Worm (Caenorhabditis elegans) whole organism, L2 larva: ENCODE measurements around the gene T06E8.2.

Experiments
- C34F6.9 ChIP-seq: fragments of 150-350 bp; optimal IDR thresholded peaks from 2 replicates; lab custom pipeline; 2014; ENCODE audit warnings: missing biosample characterization, missing genetic modification characterization
- Y55F3AM.14 ChIP-seq: fragments of 200-800 bp; sonication (Bioruptor generic); optimal IDR thresholded peaks from 2 replicates; lab custom pipeline; 2018; ENCODE audit warnings: mild to moderate bottlenecking, missing genetic modification characterization, missing compliant biosample characterization
- ZK546.5 ChIP-seq: sonication (generic microtip); optimal IDR thresholded peaks from 2 replicates; lab custom pipeline; 2017; ENCODE audit warnings: missing biosample characterization, missing genetic modification characterization
- aly-2 ChIP-seq: fragments of 150-350 bp; optimal IDR thresholded peaks from 2 replicates; lab custom pipeline; 2014; ENCODE audit warnings: missing biosample characterization, missing genetic modification characterization
- ama-1 ChIP-seq: fragments of 150-350 bp; optimal IDR thresholded peaks from 2 replicates; lab custom pipeline; 2018; ENCODE audit warnings: inconsistent platforms
- blmp-1 ChIP-seq: sonication (generic microtip); optimal IDR thresholded peaks from 2 replicates; lab custom pipeline; 2017; ENCODE audit warnings: missing genetic modification characterization, mild to moderate bottlenecking, missing compliant biosample characterization, antibody characterized with exemption, moderate library complexity; ENCODE audit not compliant: insufficient read depth
- ceh-16 ChIP-seq: fragments of 150-350 bp; optimal IDR thresholded peaks from 2 replicates; lab custom pipeline; 2014; ENCODE audit warnings: missing biosample characterization, missing genetic modification characterization
- egl-27 ChIP-seq: sonication (generic microtip); optimal IDR thresholded peaks from 3 replicates; lab custom pipeline; 2017; ENCODE audit warnings: missing biosample characterization, missing genetic modification reagents, missing genetic modification characterization
- elt-1 ChIP-seq: fragments of 150-350 bp; optimal IDR thresholded peaks from 2 replicates; lab custom pipeline; 2014; ENCODE audit warnings: missing biosample characterization, missing genetic modification characterization
- elt-3 ChIP-seq: sonication (generic microtip); optimal IDR thresholded peaks from 2 replicates; lab custom pipeline; 2017; ENCODE audit warnings: missing biosample characterization, missing genetic modification characterization
- fos-1 ChIP-seq: fragments of 150-350 bp; optimal IDR thresholded peaks from 2 replicates; lab custom pipeline; 2014; ENCODE audit warnings: missing biosample characterization, missing genetic modification characterization
- gmeb-1 ChIP-seq: fragments of 150-350 bp; optimal IDR thresholded peaks from 2 replicates; lab custom pipeline; 2014; ENCODE audit warnings: missing biosample characterization, missing genetic modification characterization
- lin-11 ChIP-seq: fragments of 150-350 bp; sonication (generic microtip); optimal IDR thresholded peaks from 2 replicates; lab custom pipeline; 2014; ENCODE audit warnings: missing biosample characterization, missing genetic modification characterization, inconsistent platforms, mixed read lengths
- lin-13 ChIP-seq: fragments of 150-350 bp; optimal IDR thresholded peaks from 2 replicates; lab custom pipeline; 2014; ENCODE audit warnings: missing biosample characterization, missing genetic modification reagents, missing genetic modification characterization
- lsy-2 ChIP-seq, 2 experiments: fragments of 150-350 bp in 1 of 2; sonication (generic microtip) in 1 of 2; optimal IDR thresholded peaks; 2 replicates each; lab custom pipeline; 2014 to 2017; ENCODE audit warnings: missing biosample characterization in 2 of 2, missing genetic modification characterization in 2 of 2
- nhr-129 ChIP-seq: fragments of 150-350 bp; optimal IDR thresholded peaks from 2 replicates; lab custom pipeline; 2014; ENCODE audit warnings: missing biosample characterization, missing genetic modification characterization
- nhr-21 ChIP-seq: fragments of 150-350 bp; optimal IDR thresholded peaks from 2 replicates; lab custom pipeline; 2014; ENCODE audit warnings: missing biosample characterization, missing genetic modification characterization
- nhr-23 ChIP-seq: fragments of 150-350 bp; optimal IDR thresholded peaks from 2 replicates; lab custom pipeline; 2014; ENCODE audit warnings: missing biosample characterization, missing genetic modification reagents, missing genetic modification characterization
- nhr-237 ChIP-seq: fragments of 150-350 bp; optimal IDR thresholded peaks from 2 replicates; lab custom pipeline; 2014; ENCODE audit warnings: missing biosample characterization, missing genetic modification characterization
- nhr-25 ChIP-seq: fragments of 150-350 bp; sonication (generic microtip); optimal IDR thresholded peaks from 3 replicates; lab custom pipeline; 2014; ENCODE audit warnings: missing biosample characterization, missing genetic modification characterization
- nhr-77 ChIP-seq: fragments of 150-350 bp; optimal IDR thresholded peaks from 2 replicates; lab custom pipeline; 2014; ENCODE audit warnings: missing biosample characterization, missing genetic modification characterization
- sem-4 ChIP-seq: fragments of 150-350 bp; optimal IDR thresholded peaks from 2 replicates; lab custom pipeline; 2014; ENCODE audit warnings: missing biosample characterization, missing genetic modification reagents, missing genetic modification characterization
- skn-1 ChIP-seq: sonication (generic microtip); optimal IDR thresholded peaks from 2 replicates; lab custom pipeline; 2017; ENCODE audit warnings: missing biosample characterization, missing genetic modification characterization
- sma-3 ChIP-seq: sonication (generic microtip); optimal IDR thresholded peaks from 2 replicates; lab custom pipeline; 2016; ENCODE audit warnings: missing genetic modification reagents, missing genetic modification characterization, missing compliant biosample characterization
- sma-9 ChIP-seq, 2 experiments: fragments of 150-350 bp in 1 of 2; sonication (generic microtip) in 1 of 2; optimal IDR thresholded peaks; 2 replicates each; lab custom pipeline; 2014 to 2016; ENCODE audit warnings: missing genetic modification characterization in 2 of 2, mild to moderate bottlenecking in 1 of 2, missing biosample characterization in 1 of 2, missing compliant biosample characterization in 1 of 2, missing genetic modification reagents in 1 of 2, moderate library complexity in 1 of 2
- snpc-4 ChIP-seq: fragments of 150-350 bp; optimal IDR thresholded peaks from 2 replicates; lab custom pipeline; 2014; ENCODE audit warnings: missing biosample characterization, missing genetic modification characterization
- unc-39 ChIP-seq: fragments of 150-350 bp; optimal IDR thresholded peaks from 2 replicates; lab custom pipeline; 2014; ENCODE audit warnings: missing biosample characterization, missing genetic modification characterization
- unc-55 ChIP-seq: fragments of 150-350 bp; sonication (generic microtip); optimal IDR thresholded peaks from 3 replicates; lab custom pipeline; 2014; ENCODE audit warnings: missing biosample characterization, missing genetic modification reagents, missing genetic modification characterization
- ztf-1 ChIP-seq: fragments of 200-800 bp; sonication (Bioruptor generic); conservative IDR thresholded peaks from 2 replicates; pipeline ENCODE4 v1.3.6; 2022; ENCODE audit warnings: missing genetic modification characterization, missing compliant biosample characterization
- ztf-11 ChIP-seq: sonication (generic microtip); optimal IDR thresholded peaks from 2 replicates; lab custom pipeline; 2017; ENCODE audit warnings: missing biosample characterization, missing genetic modification characterization
- ztf-4 ChIP-seq: fragments of 150-350 bp; optimal IDR thresholded peaks from 2 replicates; lab custom pipeline; 2014; ENCODE audit warnings: missing biosample characterization, missing genetic modification characterization

Gene T06E8.2

DNA sequence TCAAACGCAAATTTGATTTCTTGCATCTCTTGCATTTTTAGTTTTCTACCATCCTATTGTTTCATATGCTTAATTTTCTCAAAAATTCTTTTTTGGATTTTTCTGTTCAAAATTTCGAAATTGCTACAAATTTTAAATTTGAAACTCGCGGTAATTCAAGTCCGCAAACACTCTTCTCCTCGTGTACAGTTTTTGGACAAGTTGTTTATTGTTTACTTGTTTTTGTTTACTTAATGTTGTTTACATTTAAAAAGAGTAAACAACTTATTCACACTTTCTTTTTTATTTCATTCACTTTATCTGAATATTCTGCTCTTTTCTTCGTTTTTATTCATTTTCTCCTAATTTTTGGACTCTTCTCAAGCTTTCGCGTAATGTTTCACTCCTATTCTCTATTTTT lies 17.9 kb downstream of the T06E8.2 start:
- TF ChIP-seq C34F6.9 (tag; lab: Kevin White, UChicago) (no peak), nhr-237 (tag; lab: Kevin White, UChicago) (no peak), nhr-129 (no peak), nhr-21 (tag; lab: Kevin White, UChicago) (no peak), Y55F3AM.14 (GFP tag; lab: Kevin White, UChicago) (no peak), sem-4 (tag; lab: Kevin White, UChicago) (no peak), nhr-23 (tag; lab: Kevin White, UChicago) (no peak), ZK546.5 (tag; lab: Kevin White, UChicago) (no peak), gmeb-1 (no peak), ceh-16 (tag; lab: Kevin White, UChicago) (no peak), ztf-1 (GFP tag; lab: Robert Waterston, UW) (no peak), ama-1 (lab: Kevin White, UChicago) (no peak), ztf-11 (tag; lab: Kevin White, UChicago) (no peak), lin-13 (GFP tag; lab: Kevin White, UChicago) (no peak), nhr-25 (tag; lab: Kevin White, UChicago) (no peak), ztf-4 (tag; lab: Kevin White, UChicago) (no peak), skn-1 (tag; lab: Kevin White, UChicago) (no peak)

DNA sequence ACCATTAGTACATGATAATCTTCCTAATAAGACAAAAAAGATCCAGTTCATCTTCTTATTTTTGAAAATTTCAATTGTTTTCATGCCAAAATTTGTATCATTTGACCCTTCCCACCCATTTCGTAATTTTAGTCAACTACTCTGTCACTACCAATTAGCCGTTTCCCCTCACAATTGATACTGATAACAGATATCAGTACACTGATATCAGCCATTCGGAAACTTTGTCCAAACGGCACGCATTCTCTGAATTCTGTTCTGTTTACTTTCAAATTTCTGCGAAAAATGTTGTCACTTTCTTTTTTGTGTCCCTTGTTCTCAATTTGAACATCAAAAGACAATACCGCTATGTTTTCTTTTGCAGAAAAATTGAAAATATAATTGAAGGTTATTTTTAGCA lies 23.6 kb downstream of the T06E8.2 start:
- TF ChIP-seq nhr-237 (tag; lab: Kevin White, UChicago) = no peak
- no peak for TF ChIP-seq skn-1 (tag; lab: Kevin White, UChicago)
- peak; percentile 31 for TF ChIP-seq sma-9 (GFP tag; optimal IDR thresholded peaks at IDR 0.05; lab: Kevin White, UChicago)
- TF ChIP-seq sma-9 (tag; optimal IDR thresholded peaks at IDR 0.05; lab: Kevin White, UChicago) = no peak
- no peak for TF ChIP-seq ama-1 (lab: Kevin White, UChicago)
- no peak for TF ChIP-seq elt-1 (tag; lab: Kevin White, UChicago)
- no peak for TF ChIP-seq unc-39 (tag; lab: Kevin White, UChicago)
- TF ChIP-seq snpc-4 = no peak
- no peak for TF ChIP-seq nhr-25 (tag; lab: Kevin White, UChicago)
- TF ChIP-seq blmp-1 (tag; lab: Kevin White, UChicago) = peak; percentile 29
- no peak for TF ChIP-seq nhr-77 (tag; lab: Kevin White, UChicago)
- TF ChIP-seq gmeb-1 = no peak
- TF ChIP-seq ztf-11 (tag; lab: Kevin White, UChicago) = no peak
- TF ChIP-seq nhr-129 = peak; percentile 11
- no peak for TF ChIP-seq lin-11 (tag; lab: Kevin White, UChicago)
- peak; percentile 76 for TF ChIP-seq fos-1 (tag; lab: Kevin White, UChicago)
- TF ChIP-seq, all 48 proteins: peak for 4

DNA sequence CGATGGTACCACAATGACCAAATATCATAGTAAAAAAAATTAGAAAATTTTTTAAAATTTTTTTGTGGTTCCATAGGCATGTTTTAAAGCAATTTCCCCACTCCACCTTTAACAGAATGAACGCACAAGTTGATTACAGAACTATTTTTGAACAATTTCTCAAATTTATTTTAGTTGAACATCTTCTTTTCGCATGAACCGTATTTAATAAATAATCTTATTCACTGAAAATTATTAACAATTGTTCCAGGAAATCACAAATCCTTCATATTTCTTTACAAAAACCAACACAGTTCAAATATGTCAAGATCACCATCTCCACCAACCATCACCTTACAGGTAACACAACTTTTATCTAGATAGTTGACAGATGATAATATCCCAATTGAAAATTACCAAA lies 24.6 kb downstream of the T06E8.2 start, which contains the start of gene lea-1:
TSS of gene lea-1 (plus strand) at position 301 of the 400 bp plus-strand sequence.
- no peak for TF ChIP-seq nhr-25 (tag; lab: Kevin White, UChicago)
- TF ChIP-seq ztf-4 (tag; lab: Kevin White, UChicago) = no peak
- TF ChIP-seq elt-3 = no peak

DNA sequence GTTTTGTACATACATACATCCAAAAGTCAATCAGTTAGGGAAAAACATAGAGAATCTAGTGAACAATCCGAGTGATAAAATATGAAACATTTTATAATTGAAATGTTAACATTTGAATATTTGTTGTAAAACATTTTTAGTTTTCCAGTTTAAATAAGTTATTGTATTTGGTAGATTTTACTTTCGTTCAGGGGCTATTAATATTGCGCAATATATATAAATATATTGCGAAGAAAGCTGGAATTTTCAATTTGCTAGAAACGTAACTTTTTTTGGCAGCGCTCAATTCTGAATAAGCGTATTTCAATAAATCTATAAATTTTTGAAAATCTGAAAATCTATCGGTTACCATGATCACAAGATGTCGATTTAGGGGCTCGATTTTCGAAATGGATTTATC lies 28.7 kb downstream of the T06E8.2 start:
- no peak for TF ChIP-seq egl-27 (tag; lab: Kevin White, UChicago)
- TF ChIP-seq lin-13 (GFP tag; lab: Kevin White, UChicago) = no peak
- TF ChIP-seq aly-2 (tag; lab: Kevin White, UChicago) = no peak
- TF ChIP-seq C34F6.9 (tag; lab: Kevin White, UChicago) = no peak
- no peak for TF ChIP-seq ztf-1 (GFP tag; lab: Robert Waterston, UW)
- no peak for TF ChIP-seq unc-55 (GFP tag; lab: Kevin White, UChicago)
- TF ChIP-seq sma-3 (GFP tag; lab: Kevin White, UChicago) = no peak

DNA sequence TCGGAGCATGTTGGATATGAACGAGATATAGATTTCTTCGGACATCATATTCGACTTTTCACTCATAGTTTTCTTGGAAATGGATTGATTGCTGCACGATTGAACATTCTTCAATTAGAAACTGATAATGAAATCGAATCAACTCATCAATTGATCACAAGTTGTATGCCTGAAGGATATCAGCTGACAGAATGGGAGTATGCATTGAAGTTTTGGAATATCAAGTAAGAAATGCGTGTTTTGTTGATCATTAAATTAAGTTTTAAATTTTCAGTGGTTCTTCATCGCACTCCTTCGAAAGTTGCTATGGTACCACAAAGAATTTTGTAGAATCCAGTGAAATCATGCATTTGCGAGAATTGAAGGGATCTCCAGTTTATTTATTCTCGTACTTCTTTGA lies 29.8 kb downstream of the T06E8.2 start:
- TF ChIP-seq lsy-2 (tag; optimal IDR thresholded peaks at IDR 0.05; lab: Kevin White, UChicago) (no peak), nhr-21 (tag; lab: Kevin White, UChicago) (no peak), nhr-129 (peak; percentile 10)
